Worm (Caenorhabditis elegans): Measurements from ENCODE around the gene srh-35.

DNA sequence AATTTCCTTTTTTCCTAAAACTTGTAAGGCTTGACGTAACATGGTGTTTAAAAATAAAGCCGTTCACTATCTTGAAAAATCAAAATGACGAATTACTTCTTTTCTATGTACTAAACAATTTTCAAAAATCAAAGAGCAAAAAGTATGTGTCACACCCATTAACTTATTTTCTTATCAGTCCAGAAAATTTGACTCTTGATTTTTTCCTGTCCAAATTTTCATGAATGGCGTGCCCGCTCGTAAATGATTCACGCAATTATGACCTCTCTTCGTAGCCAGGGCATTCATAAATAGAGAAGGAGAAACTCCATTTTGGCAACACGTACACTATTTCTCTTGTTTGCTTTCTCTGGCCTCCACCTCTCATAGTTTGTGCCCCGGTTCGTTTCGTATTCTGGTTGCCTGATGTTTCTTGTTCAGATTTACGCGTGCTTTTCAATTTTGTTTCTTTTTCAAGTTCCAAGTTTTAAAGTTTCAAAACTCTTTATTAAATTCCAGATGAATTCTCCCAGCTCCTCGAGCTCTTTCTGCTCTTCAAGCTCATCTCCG lies 28.7 kb upstream of the srh-35 start, which contains the start of gene nhr-55:
- TF ChIP-seq peb-1 (tag; optimal IDR thresholded peaks at IDR 0.05) (no peak), R02D3.7 (tag; optimal IDR thresholded peaks at IDR 0.05) (no peak), ama-1 (optimal IDR thresholded peaks at IDR 0.05) (no peak), nhr-12 (tag; optimal IDR thresholded peaks at IDR 0.05) (no peak), nhr-11 (tag; optimal IDR thresholded peaks at IDR 0.05) (no peak), snpc-4 (tag; optimal IDR thresholded peaks at IDR 0.05) (no peak), nhr-6 (tag; optimal IDR thresholded peaks at IDR 0.05) (no peak)
